Fruit fly (Drosophila melanogaster) whole organism, pupa: ENCODE data around the gene CG46313.

ENCODE experiments used
- CG10348 ChIP-seq: fragments of 200-800 bp; sonication (Bioruptor generic); IDR thresholded peaks from 2 replicates; pipeline ENCODE4 v1.3.6; 2022; ENCODE audit warnings: missing biosample characterization, missing genetic modification characterization
- CG12605 ChIP-seq: fragments of 200-800 bp; sonication (Bioruptor generic); IDR thresholded peaks from 2 replicates; pipeline ENCODE4 v1.3.6; 2022; ENCODE audit warnings: missing biosample characterization, missing genetic modification characterization
- CG13204 ChIP-seq: fragments of 200-800 bp; sonication (Bioruptor generic); optimal IDR thresholded peaks from 2 replicates; lab custom pipeline; 2018; ENCODE audit warnings: missing biosample characterization, mild to moderate bottlenecking, missing genetic modification characterization, moderate library complexity
- CG14655 ChIP-seq: fragments of 200-800 bp; sonication (Bioruptor generic); optimal IDR thresholded peaks from 3 replicates; lab custom pipeline; 2017; ENCODE audit warnings: mild to moderate bottlenecking, missing biosample characterization, missing genetic modification reagents, missing genetic modification characterization
- CG15710 ChIP-seq: fragments of 200-800 bp; sonication (Bioruptor generic); optimal IDR thresholded peaks from 2 replicates; lab custom pipeline; 2018; ENCODE audit warnings: missing biosample characterization, mild to moderate bottlenecking, missing genetic modification characterization, moderate library complexity
- CG17806 ChIP-seq: fragments of 200-800 bp; sonication (Bioruptor generic); optimal IDR thresholded peaks from 2 replicates; lab custom pipeline; 2018; ENCODE audit warnings: missing biosample characterization, mild to moderate bottlenecking, missing genetic modification characterization, moderate library complexity
- CG32121 ChIP-seq: fragments of 200-800 bp; sonication (Bioruptor generic); IDR thresholded peaks from 2 replicates; pipeline ENCODE4 v1.3.6; 2022; ENCODE audit warnings: missing biosample characterization, missing genetic modification characterization
- CG34367 ChIP-seq: fragments of 200-800 bp; sonication (Bioruptor generic); optimal IDR thresholded peaks from 2 replicates; lab custom pipeline; 2018; ENCODE audit warnings: missing biosample characterization, mild to moderate bottlenecking, missing genetic modification characterization
- CG4496 ChIP-seq: fragments of 200-800 bp; sonication (Bioruptor generic); IDR thresholded peaks from 3 replicates; pipeline ENCODE4 v1.3.6; 2022; ENCODE audit warnings: missing biosample characterization, missing genetic modification characterization
- CG8159 ChIP-seq: fragments of 200-800 bp; sonication (Bioruptor generic); optimal IDR thresholded peaks from 3 replicates; lab custom pipeline; 2018; ENCODE audit warnings: missing biosample characterization, mild to moderate bottlenecking, missing genetic modification characterization, moderate library complexity
- CG8301 ChIP-seq: fragments of 200-800 bp; sonication (Bioruptor generic); optimal IDR thresholded peaks from 2 replicates; lab custom pipeline; 2018; ENCODE audit warnings: missing biosample characterization, mild to moderate bottlenecking, missing genetic modification characterization
- CG9948 ChIP-seq: fragments of 200-800 bp; sonication (Bioruptor generic); optimal IDR thresholded peaks from 2 replicates; lab custom pipeline; 2018; ENCODE audit warnings: missing biosample characterization, mild to moderate bottlenecking, missing genetic modification characterization, moderate library complexity
- D1 ChIP-seq: fragments of 200-800 bp; sonication (Bioruptor generic); optimal IDR thresholded peaks from 2 replicates; lab custom pipeline; 2018; ENCODE audit warnings: missing biosample characterization, mild to moderate bottlenecking, missing genetic modification characterization, moderate library complexity
- EcR ChIP-seq: fragments of 200-800 bp; sonication (Bioruptor generic); optimal IDR thresholded peaks from 3 replicates; lab custom pipeline; 2019; ENCODE audit warnings: missing biosample characterization, missing genetic modification characterization, mild to moderate bottlenecking, moderate library complexity, missing genetic modification reagents
- Ets98B ChIP-seq: fragments of 200-800 bp; sonication (Bioruptor generic); IDR thresholded peaks from 2 replicates; pipeline ENCODE4 v1.3.6; 2022; ENCODE audit warnings: missing biosample characterization, missing genetic modification characterization
- Pif1A ChIP-seq: fragments of 200-800 bp; sonication (Bioruptor generic); optimal IDR thresholded peaks from 3 replicates; lab custom pipeline; 2016; ENCODE audit warnings: missing biosample characterization, missing genetic modification characterization
- Pif1B ChIP-seq: fragments of 200-800 bp; sonication (Bioruptor generic); optimal IDR thresholded peaks from 3 replicates; lab custom pipeline; 2016; ENCODE audit warnings: missing biosample characterization, missing genetic modification characterization
- Snoo ChIP-seq: fragments of 200-800 bp; sonication (Bioruptor generic); optimal IDR thresholded peaks from 3 replicates; lab custom pipeline; 2017; ENCODE audit warnings: missing biosample characterization, mild to moderate bottlenecking, missing genetic modification characterization, inconsistent platforms
- fd96Ca ChIP-seq: fragments of 200-800 bp; sonication (Bioruptor generic); IDR thresholded peaks from 3 replicates; pipeline ENCODE4 v1.3.6; 2022; ENCODE audit warnings: missing biosample characterization, missing genetic modification characterization
- gl ChIP-seq: fragments of 200-800 bp; sonication (Bioruptor generic); optimal IDR thresholded peaks from 2 replicates; lab custom pipeline; 2018; ENCODE audit warnings: missing biosample characterization, mild to moderate bottlenecking, missing genetic modification characterization
- rn ChIP-seq: fragments of 200-800 bp; sonication (Bioruptor generic); IDR thresholded peaks from 2 replicates; pipeline ENCODE4 v1.3.6; 2022; ENCODE audit warnings: missing biosample characterization, missing genetic modification characterization

CG46313 gene

dm6 chr3R:26947296-26947880 is 31.0 kb upstream of the CG46313 start, which contains the start of gene Spag1:
Gene Spag1 (plus strand): TSS chr3R:26947830.
- TF ChIP-seq CG32121 (GFP tag; lab: Robert Waterston, UW) = no peak
- TF ChIP-seq Pif1B (GFP tag; lab: Kevin White, UChicago) = peak; percentile 68
- no peak for TF ChIP-seq fd96Ca (GFP tag; lab: Robert Waterston, UW)
- peak; percentile 35 for TF ChIP-seq D1
- TF ChIP-seq CG8301 (tag; lab: Kevin White, UChicago) = peak; percentile 26
- TF ChIP-seq CG13204 (GFP tag; lab: Kevin White, UChicago) = no peak
- no peak for TF ChIP-seq CG34367 (tag; lab: Kevin White, UChicago)
- no peak for TF ChIP-seq CG9948 (tag; lab: Kevin White, UChicago)
- peak; percentile 70 for TF ChIP-seq CG12605 (GFP tag; lab: Robert Waterston, UW)
- peak; percentile 5 for TF ChIP-seq CG15710
- no peak for TF ChIP-seq CG14655 (GFP tag; lab: Kevin White, UChicago)
- peak; percentile 58 for TF ChIP-seq gl (tag; lab: Kevin White, UChicago)
- peak; percentile 3 for TF ChIP-seq CG8159 (tag; lab: Kevin White, UChicago)
- peak; percentile 45 for TF ChIP-seq CG17806 (tag; lab: Kevin White, UChicago)
- TF ChIP-seq Ets98B (GFP tag; lab: Robert Waterston, UW) = peak; percentile 38; the same call in 1 of the 2 replicates
- TF ChIP-seq EcR (GFP tag; lab: Kevin White, UChicago) = peak; percentile 31
- no peak for TF ChIP-seq CG10348 (GFP tag; lab: Robert Waterston, UW)
- TF ChIP-seq rn (GFP tag; lab: Robert Waterston, UW) = no peak
- TF ChIP-seq Pif1A (GFP tag; lab: Kevin White, UChicago) = peak; percentile 34
- no peak for TF ChIP-seq CG4496
- TF ChIP-seq Snoo (tag; lab: Kevin White, UChicago) = peak; percentile 3

- no peak for TF ChIP-seq Pif1A (GFP tag; lab: Kevin White, UChicago)
- no peak for TF ChIP-seq CG17806 (tag; lab: Kevin White, UChicago)
- TF ChIP-seq CG12605 (GFP tag; lab: Robert Waterston, UW) = no peak
- no peak for TF ChIP-seq Snoo (tag; lab: Kevin White, UChicago)
- no peak for TF ChIP-seq CG15710
- TF ChIP-seq gl (tag; lab: Kevin White, UChicago) = no peak
- no peak for TF ChIP-seq CG9948 (tag; lab: Kevin White, UChicago)
- TF ChIP-seq CG32121 (GFP tag; lab: Robert Waterston, UW) = no peak
- TF ChIP-seq CG4496 = no peak
- no peak for TF ChIP-seq CG13204 (GFP tag; lab: Kevin White, UChicago)
These were observed 26.0 kb upstream of the CG46313 start for dm6 chr3R:26952200-26952856.

dm6 chr3R:26952857-26953477 is 25.4 kb upstream of the CG46313 start:
- TF ChIP-seq rn (GFP tag; lab: Robert Waterston, UW) = no peak
- TF ChIP-seq CG34367 (tag; lab: Kevin White, UChicago) = no peak
- no peak for TF ChIP-seq CG8159 (tag; lab: Kevin White, UChicago)

DNA sequence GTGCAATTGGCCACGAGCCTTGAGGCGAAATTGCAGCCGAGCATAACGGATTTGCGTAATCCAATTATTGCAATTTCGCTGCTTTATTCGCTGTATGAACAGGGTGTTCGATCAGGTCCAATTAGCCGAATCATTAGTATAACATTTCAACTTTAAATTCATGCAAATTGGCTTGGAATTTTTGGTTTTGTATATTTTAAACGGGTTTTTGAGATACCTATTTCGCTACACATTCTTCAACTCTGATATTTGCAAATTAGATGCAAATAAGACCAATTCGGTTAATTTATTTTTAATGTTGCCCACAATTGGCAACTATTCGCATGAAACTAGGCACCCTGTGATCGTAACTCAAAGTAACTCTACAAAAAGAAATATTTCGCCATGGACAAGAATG is 24.9 kb upstream of the CG46313 start:
- peak; percentile 98 for TF ChIP-seq CG9948 (tag; lab: Kevin White, UChicago)
- peak; percentile 95 for TF ChIP-seq D1
- TF ChIP-seq CG4496 = peak; percentile 94
- TF ChIP-seq CG12605 (GFP tag; lab: Robert Waterston, UW) = peak; percentile 87
- peak; percentile 16 for TF ChIP-seq CG13204 (GFP tag; lab: Kevin White, UChicago)
- peak; percentile 85 for TF ChIP-seq CG32121 (GFP tag; lab: Robert Waterston, UW)
- peak; percentile 94 for TF ChIP-seq CG15710
- TF ChIP-seq EcR (GFP tag; lab: Kevin White, UChicago) = no peak
- TF ChIP-seq Snoo (tag; lab: Kevin White, UChicago) = no peak
- peak; percentile 91 for TF ChIP-seq CG14655 (GFP tag; lab: Kevin White, UChicago)
- TF ChIP-seq fd96Ca (GFP tag; lab: Robert Waterston, UW) = peak; percentile 93; the same call in 2 of the 3 replicates
- TF ChIP-seq Pif1A (GFP tag; lab: Kevin White, UChicago) = peak; percentile 96
- TF ChIP-seq CG8159 (tag; lab: Kevin White, UChicago) = peak; percentile 96
- peak; percentile 77 for TF ChIP-seq CG10348 (GFP tag; lab: Robert Waterston, UW)
- TF ChIP-seq Pif1B (GFP tag; lab: Kevin White, UChicago) = peak; percentile 87
- TF ChIP-seq CG8301 (tag; lab: Kevin White, UChicago) = peak; percentile 94
- TF ChIP-seq Ets98B (GFP tag; lab: Robert Waterston, UW) = peak; percentile 84
- peak; percentile 86 for TF ChIP-seq gl (tag; lab: Kevin White, UChicago)
- TF ChIP-seq rn (GFP tag; lab: Robert Waterston, UW) = peak; percentile 86
- TF ChIP-seq CG34367 (tag; lab: Kevin White, UChicago) = peak; percentile 96
- peak; percentile 97 for TF ChIP-seq CG17806 (tag; lab: Kevin White, UChicago)

DNA sequence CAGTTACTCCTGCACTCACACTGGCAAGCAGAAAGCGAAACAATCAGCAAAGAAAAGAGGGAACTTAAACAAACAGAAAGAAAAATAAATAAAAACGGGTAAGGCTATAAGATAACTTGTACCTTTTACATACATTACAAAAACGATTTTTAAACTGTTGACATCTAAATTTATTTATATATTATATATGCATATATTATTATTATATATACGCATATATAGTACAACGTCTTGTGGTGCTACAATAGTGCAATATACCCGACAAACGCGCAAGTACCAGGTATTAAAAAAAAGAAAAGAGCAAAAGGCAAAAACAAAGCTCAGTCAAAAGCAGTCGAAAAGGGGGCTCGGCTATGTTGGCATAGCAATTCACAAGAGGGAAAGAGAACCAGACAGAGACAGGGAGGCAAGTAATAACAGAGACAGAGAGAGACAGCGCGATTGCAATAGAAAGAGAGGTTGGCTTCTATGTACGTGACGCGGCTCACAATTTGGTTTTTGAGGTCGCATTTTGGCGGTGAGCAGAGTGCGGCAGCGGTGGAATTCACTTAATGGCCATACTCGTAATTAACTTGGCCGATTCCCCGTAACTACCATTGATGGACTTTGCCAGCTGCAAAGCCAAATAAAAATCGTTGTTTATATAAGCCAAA is 24.2 kb upstream of the CG46313 start:
- peak; percentile 97 for TF ChIP-seq CG15710
- TF ChIP-seq EcR (GFP tag; lab: Kevin White, UChicago) = peak; percentile 86
- TF ChIP-seq D1 = peak; percentile 94
- TF ChIP-seq CG34367 (tag; lab: Kevin White, UChicago) = peak; percentile 96
- peak; percentile 93 for TF ChIP-seq Snoo (tag; lab: Kevin White, UChicago)
- peak; percentile 88 for TF ChIP-seq Pif1A (GFP tag; lab: Kevin White, UChicago)
- peak; percentile 96 for TF ChIP-seq CG9948 (tag; lab: Kevin White, UChicago)
- TF ChIP-seq gl (tag; lab: Kevin White, UChicago) = peak; percentile 94
- peak; percentile 96 for TF ChIP-seq CG8159 (tag; lab: Kevin White, UChicago)
- peak; percentile 85 for TF ChIP-seq CG13204 (GFP tag; lab: Kevin White, UChicago)
- peak; percentile 91 for TF ChIP-seq fd96Ca (GFP tag; lab: Robert Waterston, UW)
- TF ChIP-seq CG10348 (GFP tag; lab: Robert Waterston, UW) = peak; percentile 71
- peak; percentile 95 for TF ChIP-seq CG12605 (GFP tag; lab: Robert Waterston, UW)
- peak; percentile 90 for TF ChIP-seq CG14655 (GFP tag; lab: Kevin White, UChicago)
- TF ChIP-seq CG4496 = peak; percentile 96
- peak; percentile 95 for TF ChIP-seq rn (GFP tag; lab: Robert Waterston, UW)
- peak; percentile 96 for TF ChIP-seq Ets98B (GFP tag; lab: Robert Waterston, UW)
- TF ChIP-seq Pif1B (GFP tag; lab: Kevin White, UChicago) = peak; percentile 92
- peak; percentile 86 for TF ChIP-seq CG8301 (tag; lab: Kevin White, UChicago)
- peak; percentile 97 for TF ChIP-seq CG17806 (tag; lab: Kevin White, UChicago)
- TF ChIP-seq CG32121 (GFP tag; lab: Robert Waterston, UW) = peak; percentile 94
- TF ChIP-seq, all 21 proteins: peak for 21
